Worm (Caenorhabditis elegans): Measurements from ENCODE around the gene F53E4.2.
A peak's percentile ranks its signal among the peaks of the same experiment; 100 is the strongest.

Gene F53E4.2

ce11 chrV:15654124-15654523 lies at the start of gene F53E4.2:
F53E4.2 (plus strand) TSS chrV:15654424.
- TF ChIP-seq mls-2 (tag; optimal IDR thresholded peaks at IDR 0.05) (no peak), lin-32 (GFP tag; optimal IDR thresholded peaks at IDR 0.05) (no peak), mab-5 (tag; optimal IDR thresholded peaks at IDR 0.05) (no peak), nhr-2 (tag; optimal IDR thresholded peaks at IDR 0.05) (no peak), ham-2 (GFP tag; optimal IDR thresholded peaks at IDR 0.05) (no peak), sem-2 (GFP tag; optimal IDR thresholded peaks at IDR 0.05) (no peak), M03D4.4 (tag; optimal IDR thresholded peaks at IDR 0.05) (no peak), nhr-28 (tag; optimal IDR thresholded peaks at IDR 0.05) (no peak), pha-4 (tag; optimal IDR thresholded peaks at IDR 0.05) (no peak), ceh-43 (GFP tag; optimal IDR thresholded peaks at IDR 0.05) (no peak), nhr-12 (tag; optimal IDR thresholded peaks at IDR 0.05) (no peak), unc-62 (GFP tag; optimal IDR thresholded peaks at IDR 0.05) (no peak), elt-3 (tag; optimal IDR thresholded peaks at IDR 0.05) (no peak), ceh-39 (tag; optimal IDR thresholded peaks at IDR 0.05) (no peak), elt-1 (tag; optimal IDR thresholded peaks at IDR 0.05; ENCODE audit: borderline replicate concordance, insufficient read depth) (no peak), flh-1 (GFP tag; optimal IDR thresholded peaks at IDR 0.05) (no peak), unc-39 (tag; optimal IDR thresholded peaks at IDR 0.05) (no peak), ztf-11 (tag; optimal IDR thresholded peaks at IDR 0.05) (no peak), cnd-1 (tag; optimal IDR thresholded peaks at IDR 0.05) (no peak)

ce11 chrV:15605045-15605444 lies 49.2 kb upstream of the F53E4.2 start, which contains the start of gene fbxa-154:
fbxa-154 (minus strand) TSS chrV:15605145.
- TF ChIP-seq elt-3 (tag; optimal IDR thresholded peaks at IDR 0.05) (no peak), nhr-12 (tag; optimal IDR thresholded peaks at IDR 0.05) (no peak), lsy-2 (tag; optimal IDR thresholded peaks at IDR 0.05) (no peak), lin-13 (tag; optimal IDR thresholded peaks at IDR 0.05) (no peak), unc-39 (tag; optimal IDR thresholded peaks at IDR 0.05) (no peak), drap-1 (GFP tag; optimal IDR thresholded peaks at IDR 0.05) (no peak), mab-5 (tag; optimal IDR thresholded peaks at IDR 0.05) (no peak), bed-3 (GFP tag; optimal IDR thresholded peaks at IDR 0.05) (no peak), ceh-39 (tag; optimal IDR thresholded peaks at IDR 0.05) (no peak), tbx-8 (GFP tag; optimal IDR thresholded peaks at IDR 0.05) (no peak), cnd-1 (tag; optimal IDR thresholded peaks at IDR 0.05) (no peak), M03D4.4 (tag; optimal IDR thresholded peaks at IDR 0.05) (no peak), ceh-43 (GFP tag; optimal IDR thresholded peaks at IDR 0.05) (no peak), sem-2 (GFP tag; optimal IDR thresholded peaks at IDR 0.05) (no peak), flh-1 (GFP tag; optimal IDR thresholded peaks at IDR 0.05) (no peak), zip-8 (tag; optimal IDR thresholded peaks at IDR 0.05) (no peak), unc-62 (GFP tag; optimal IDR thresholded peaks at IDR 0.05) (no peak), lin-32 (GFP tag; optimal IDR thresholded peaks at IDR 0.05) (no peak), mls-2 (tag; optimal IDR thresholded peaks at IDR 0.05) (no peak), mep-1 (tag; optimal IDR thresholded peaks at IDR 0.05) (no peak)

- no peak for TF ChIP-seq flh-1 (GFP tag; optimal IDR thresholded peaks at IDR 0.05)
- TF ChIP-seq hlh-1 (tag; optimal IDR thresholded peaks at IDR 0.05): no peak
- TF ChIP-seq bed-3 (GFP tag; optimal IDR thresholded peaks at IDR 0.05): no peak
- TF ChIP-seq sem-2 (GFP tag; optimal IDR thresholded peaks at IDR 0.05): no peak
- peak; percentile 44 for TF ChIP-seq mls-2 (tag; optimal IDR thresholded peaks at IDR 0.05)
- no peak for TF ChIP-seq tbx-8 (GFP tag; optimal IDR thresholded peaks at IDR 0.05)
- TF ChIP-seq sptf-1 (tag; optimal IDR thresholded peaks at IDR 0.05): no peak
- TF ChIP-seq lsy-2 (tag; optimal IDR thresholded peaks at IDR 0.05): no peak
- TF ChIP-seq elt-1 (tag; optimal IDR thresholded peaks at IDR 0.05; ENCODE audit: borderline replicate concordance, insufficient read depth): no peak
- TF ChIP-seq drap-1 (GFP tag; optimal IDR thresholded peaks at IDR 0.05): peak; percentile 62
- TF ChIP-seq nhr-2 (tag; optimal IDR thresholded peaks at IDR 0.05): peak; percentile 29
- no peak for TF ChIP-seq unc-39 (tag; optimal IDR thresholded peaks at IDR 0.05)
- TF ChIP-seq nhr-237 (tag; optimal IDR thresholded peaks at IDR 0.05): no peak
- no peak for TF ChIP-seq blmp-1 (tag; optimal IDR thresholded peaks at IDR 0.05)
- TF ChIP-seq elt-3 (tag; optimal IDR thresholded peaks at IDR 0.05): no peak
- no peak for TF ChIP-seq nhr-28 (tag; optimal IDR thresholded peaks at IDR 0.05)
- peak; percentile 7 for TF ChIP-seq M03D4.4 (tag; optimal IDR thresholded peaks at IDR 0.05)
- TF ChIP-seq ztf-11 (tag; optimal IDR thresholded peaks at IDR 0.05): no peak
- peak; percentile 45 for TF ChIP-seq pha-4 (tag; optimal IDR thresholded peaks at IDR 0.05)
- TF ChIP-seq nhr-12 (tag; optimal IDR thresholded peaks at IDR 0.05): no peak
- TF ChIP-seq lin-13 (tag; optimal IDR thresholded peaks at IDR 0.05): no peak
- TF ChIP-seq lin-32 (GFP tag; optimal IDR thresholded peaks at IDR 0.05): no peak
- TF ChIP-seq unc-62 (GFP tag; optimal IDR thresholded peaks at IDR 0.05): no peak
- no peak for TF ChIP-seq unc-120 (tag; optimal IDR thresholded peaks at IDR 0.05; ENCODE audit: poor library complexity, severe bottlenecking)
- TF ChIP-seq snpc-4 (tag; optimal IDR thresholded peaks at IDR 0.05): no peak
- peak; percentile 48 for TF ChIP-seq ceh-39 (tag; optimal IDR thresholded peaks at IDR 0.05)
- TF ChIP-seq nhr-76 (tag; optimal IDR thresholded peaks at IDR 0.05): no peak
- peak; percentile 79 for TF ChIP-seq ces-1 (GFP tag; optimal IDR thresholded peaks at IDR 0.05)
- TF ChIP-seq cnd-1 (tag; optimal IDR thresholded peaks at IDR 0.05): peak; percentile 52
- TF ChIP-seq zip-8 (tag; optimal IDR thresholded peaks at IDR 0.05): peak; percentile 20
- TF ChIP-seq ham-2 (GFP tag; optimal IDR thresholded peaks at IDR 0.05): peak; percentile 17
- TF ChIP-seq ceh-43 (GFP tag; optimal IDR thresholded peaks at IDR 0.05): no peak
- TF ChIP-seq ceh-83 (GFP tag; optimal IDR thresholded peaks at IDR 0.05): no peak
- TF ChIP-seq mab-5 (tag; optimal IDR thresholded peaks at IDR 0.05): no peak
- TF ChIP-seq mep-1 (tag; optimal IDR thresholded peaks at IDR 0.05): peak; percentile 85
These were observed 43.8 kb upstream of the F53E4.2 start, which contains the start of the genes fbxa-153 and str-12 for ce11 chrV:15610350-15610940. fbxa-153 (minus strand) TSS chrV:15610384. str-12 (plus strand) TSS chrV:15610890.
